Worm (Caenorhabditis elegans) whole organism, L4/young adult: Measurements from ENCODE around the gene Y48C3A.5.

Source experiments
- W03F9.2 ChIP-seq: fragments of 150-350 bp; optimal IDR thresholded peaks from 2 replicates; lab custom pipeline; 2014; ENCODE audit warnings: missing biosample characterization, missing genetic modification characterization
- him-1 ChIP-seq: sonication (generic microtip); optimal IDR thresholded peaks from 2 replicates; lab custom pipeline; 2016; ENCODE audit warnings: missing genotype, missing genetic modification reagents, missing genetic modification characterization, missing compliant biosample characterization

DNA sequence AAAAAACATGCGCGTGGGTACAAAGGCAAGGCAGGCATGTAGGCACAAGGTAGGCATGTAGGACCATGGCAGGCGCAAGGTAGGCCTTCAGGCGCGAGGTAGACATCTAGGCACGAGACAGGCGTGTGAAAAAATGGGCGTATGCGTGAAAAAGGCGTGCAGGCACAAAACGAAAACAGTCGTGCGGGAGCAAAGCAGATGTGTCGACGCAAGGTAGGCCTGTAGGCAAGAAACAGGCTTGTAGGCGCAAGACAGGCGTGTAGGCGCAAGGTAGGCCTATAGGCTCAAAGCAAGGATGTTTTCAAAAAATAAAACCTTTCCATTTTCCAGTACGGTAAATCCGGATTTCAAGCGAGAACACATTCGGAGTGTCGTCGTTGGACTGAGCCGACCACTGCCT, 7.8 kb downstream of the Y48C3A.5 start:
- TF ChIP-seq him-1 (tag; lab: Kevin White, UChicago): no peak
- no peak for TF ChIP-seq W03F9.2 (tag; lab: Kevin White, UChicago)
